Worm (Caenorhabditis elegans) whole organism, young adult: ENCODE data around the gene F14F8.14.

Experiments
- B0336.3 ChIP-seq: fragments of 200-800 bp; sonication (Bioruptor generic); IDR thresholded peaks from 2 replicates; pipeline ENCODE4 v1.3.6; 2022; ENCODE audit warnings: missing genetic modification characterization, missing compliant biosample characterization
- K11D2.4 ChIP-seq: fragments of 200-800 bp; sonication (Bioruptor generic); IDR thresholded peaks from 2 replicates; pipeline ENCODE4 v1.3.6; 2022; ENCODE audit warnings: missing genetic modification reagents, missing genetic modification characterization, missing compliant biosample characterization
- ama-1 ChIP-seq, 3 experiments: fragments of 150-350 bp in 1 of 3; sonication (generic microtip) in 2 of 3; optimal IDR thresholded peaks; 2 replicates each; lab custom pipeline; 2014 to 2018; ENCODE audit warnings: missing biosample characterization in 2 of 3, missing genetic modification characterization in 2 of 3, missing genetic modification reagents in 2 of 3
- bed-2 ChIP-seq: fragments of 200-800 bp; sonication (Bioruptor generic); IDR thresholded peaks from 2 replicates; pipeline ENCODE4 v1.3.6; 2022; ENCODE audit warnings: missing genetic modification reagents, missing genetic modification characterization, missing compliant biosample characterization
- ceh-100 ChIP-seq: fragments of 200-800 bp; sonication (Bioruptor generic); IDR thresholded peaks from 2 replicates; pipeline ENCODE4 v1.3.6; 2022; ENCODE audit warnings: missing genetic modification reagents, missing genetic modification characterization, missing compliant biosample characterization
- chd-7 ChIP-seq: sonication (generic microtip); optimal IDR thresholded peaks from 2 replicates; lab custom pipeline; 2016; ENCODE audit warnings: mild to moderate bottlenecking, missing genetic modification characterization, moderate library complexity, missing compliant biosample characterization
- lir-1 ChIP-seq: fragments of 200-800 bp; sonication (Bioruptor generic); conservative IDR thresholded peaks from 2 replicates; pipeline ENCODE4 v1.3.6; 2022; ENCODE audit warnings: missing genetic modification reagents, missing genetic modification characterization, missing compliant biosample characterization
- madf-6 ChIP-seq: fragments of 200-800 bp; sonication (Bioruptor generic); IDR thresholded peaks from 2 replicates; pipeline ENCODE4 v1.3.6; 2022; ENCODE audit warnings: missing genetic modification reagents, missing genetic modification characterization, missing compliant biosample characterization
- nhr-27 ChIP-seq: fragments of 200-800 bp; sonication (Bioruptor generic); optimal IDR thresholded peaks from 2 replicates; lab custom pipeline; 2018; ENCODE audit warnings: mild to moderate bottlenecking, missing genetic modification characterization, moderate library complexity, missing compliant biosample characterization
- rcor-1 ChIP-seq: fragments of 200-800 bp; sonication (Bioruptor generic); IDR thresholded peaks from 2 replicates; pipeline ENCODE4 v1.3.6; 2022; ENCODE audit warnings: missing genetic modification reagents, missing genetic modification characterization, missing compliant biosample characterization
- snpc-4 ChIP-seq, 5 experiments: fragments of 150-350 bp in 1 of 5; sonication (generic microtip) in 4 of 5; optimal IDR thresholded peaks; 2 replicates each; lab custom pipeline; 2014 to 2018; ENCODE audit warnings: missing genetic modification characterization in 5 of 5, missing biosample characterization in 3 of 5, antibody characterized with exemption in 2 of 5, mild to moderate bottlenecking in 2 of 5, missing compliant biosample characterization in 2 of 5, missing genotype in 2 of 5, moderate library complexity in 2 of 5, missing genetic modification reagents in 1 of 5
- unc-130 ChIP-seq: sonication (generic microtip); optimal IDR thresholded peaks from 2 replicates; lab custom pipeline; 2016; ENCODE audit warnings: missing genetic modification reagents, missing genetic modification characterization, missing compliant biosample characterization
- xnd-1 ChIP-seq: sonication (generic microtip); optimal IDR thresholded peaks from 2 replicates; lab custom pipeline; 2016; ENCODE audit warnings: missing genotype, missing genetic modification reagents, missing genetic modification characterization, missing compliant biosample characterization
- ztf-22 ChIP-seq: fragments of 200-800 bp; sonication (Bioruptor generic); optimal IDR thresholded peaks from 2 replicates; lab custom pipeline; 2018; ENCODE audit warnings: mild to moderate bottlenecking, missing genetic modification characterization, moderate library complexity, missing compliant biosample characterization

- TF ChIP-seq nhr-27 (tag; lab: Kevin White, UChicago), result no peak
- TF ChIP-seq xnd-1 (tag; lab: Kevin White, UChicago), result no peak
- no peak for TF ChIP-seq ztf-22 (GFP tag; lab: Kevin White, UChicago)
- no peak for TF ChIP-seq snpc-4 (GFP tag; optimal IDR thresholded peaks at IDR 0.05; lab: Kevin White, UChicago)
- TF ChIP-seq snpc-4 (tag; optimal IDR thresholded peaks at IDR 0.05; lab: Kevin White, UChicago), result no peak
- no peak for TF ChIP-seq chd-7 (tag; lab: Kevin White, UChicago)
- TF ChIP-seq K11D2.4 (GFP tag; lab: Robert Waterston, UW), result no peak
- TF ChIP-seq ama-1 (optimal IDR thresholded peaks at IDR 0.05; lab: Kevin White, UChicago), result no peak
- no peak for TF ChIP-seq ama-1 (GFP tag; optimal IDR thresholded peaks at IDR 0.05; lab: Kevin White, UChicago)
- no peak for TF ChIP-seq B0336.3 (GFP tag; lab: Robert Waterston, UW)
- no peak for TF ChIP-seq lir-1
- no peak for TF ChIP-seq unc-130
- TF ChIP-seq rcor-1 (GFP tag; lab: Robert Waterston, UW), result no peak
- TF ChIP-seq ceh-100 (GFP tag; lab: Robert Waterston, UW), result no peak
- TF ChIP-seq bed-2 (GFP tag; lab: Robert Waterston, UW), result no peak
- TF ChIP-seq madf-6 (GFP tag; lab: Robert Waterston, UW), result no peak
These were observed 37.6 kb downstream of the F14F8.14 start, which contains the start of gene W06G6.2 for ce11 chrV:16628991-16629390.
